Worm (Caenorhabditis elegans) whole organism, L1 larva: ENCODE results near the gene srz-97.

Experiments used
- ama-1 ChIP-seq: fragments of 150-350 bp; optimal IDR thresholded peaks from 2 replicates; lab custom pipeline; 2014
- fkh-10 ChIP-seq: sonication (generic microtip); optimal IDR thresholded peaks from 2 replicates; lab custom pipeline; 2017; ENCODE audit warnings: missing biosample characterization, missing genetic modification reagents, missing genetic modification characterization
- mep-1 ChIP-seq: fragments of 150-350 bp; optimal IDR thresholded peaks from 2 replicates; lab custom pipeline; 2014; ENCODE audit warnings: missing biosample characterization, missing genetic modification characterization
- nhr-28 ChIP-seq: fragments of 150-350 bp; optimal IDR thresholded peaks from 2 replicates; lab custom pipeline; 2014; ENCODE audit warnings: missing biosample characterization, missing genetic modification characterization
- nhr-76 ChIP-seq: sonication (generic microtip); optimal IDR thresholded peaks from 2 replicates; lab custom pipeline; 2017; ENCODE audit warnings: missing biosample characterization, missing genetic modification characterization
- zag-1 ChIP-seq: fragments of 150-350 bp; optimal IDR thresholded peaks from 2 replicates; lab custom pipeline; 2014; ENCODE audit warnings: missing biosample characterization, missing genetic modification characterization
- ztf-11 ChIP-seq, 2 experiments: sonication (generic microtip); optimal IDR thresholded peaks; 2 replicates each; lab custom pipeline; 2016 to 2017; ENCODE audit warnings: missing genetic modification characterization in 2 of 2, missing biosample characterization in 1 of 2, missing compliant biosample characterization in 1 of 2

DNA sequence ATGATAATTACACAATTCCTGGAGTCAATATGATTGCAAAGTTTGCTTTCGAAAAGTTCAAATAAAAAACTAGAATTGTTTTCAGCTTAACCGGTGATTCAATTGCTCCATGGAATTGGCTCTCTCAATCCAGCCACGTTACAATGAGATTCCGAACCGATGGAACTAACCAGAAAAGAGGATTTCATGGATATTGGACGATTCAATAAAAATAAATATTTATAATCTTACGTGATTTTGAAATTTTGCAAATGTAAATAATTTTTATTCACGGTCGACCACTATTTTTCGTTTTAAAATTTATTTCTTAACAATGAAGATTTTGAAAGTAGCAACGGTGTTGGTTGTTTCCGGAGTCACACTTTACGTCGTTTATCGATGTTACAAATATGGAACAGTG is 13.9 kb upstream of the srz-97 start, which contains the start of gene R02D5.10:
- no peak for TF ChIP-seq ama-1 (lab: Kevin White, UChicago)
- no peak for TF ChIP-seq nhr-28 (tag; lab: Kevin White, UChicago)
- no peak for TF ChIP-seq zag-1 (tag; lab: Kevin White, UChicago)
- TF ChIP-seq ztf-11 (tag; optimal IDR thresholded peaks at IDR 0.05; lab: Kevin White, UChicago) = no peak
- TF ChIP-seq mep-1 (tag; lab: Kevin White, UChicago) = no peak
- TF ChIP-seq nhr-76 (tag; lab: Kevin White, UChicago) = no peak
- TF ChIP-seq fkh-10 (GFP tag; lab: Kevin White, UChicago) = no peak
